Worm (Caenorhabditis elegans) whole organism, L3 larva: ENCODE measurements around the gene set-19.

Experiments used
- R02D3.7 ChIP-seq: fragments of 150-350 bp; optimal IDR thresholded peaks from 2 replicates; lab custom pipeline; 2014; ENCODE audit warnings: missing biosample characterization, missing genetic modification characterization
- aly-2 ChIP-seq: fragments of 150-350 bp; optimal IDR thresholded peaks from 2 replicates; lab custom pipeline; 2014; ENCODE audit warnings: missing biosample characterization, missing genetic modification characterization
- ceh-16 ChIP-seq: sonication (generic microtip); optimal IDR thresholded peaks from 2 replicates; lab custom pipeline; 2017; ENCODE audit warnings: missing biosample characterization, missing genetic modification characterization
- ceh-28 ChIP-seq: fragments of 150-350 bp; optimal IDR thresholded peaks from 2 replicates; lab custom pipeline; 2014; ENCODE audit warnings: missing biosample characterization, missing genetic modification reagents, missing genetic modification characterization
- ceh-9 ChIP-seq: sonication (generic microtip); optimal IDR thresholded peaks from 2 replicates; lab custom pipeline; 2018; ENCODE audit warnings: missing biosample characterization, missing genetic modification characterization
- egl-27 ChIP-seq: sonication (generic microtip); optimal IDR thresholded peaks from 4 replicates; lab custom pipeline; 2017; ENCODE audit warnings: missing biosample characterization, missing genetic modification reagents, missing genetic modification characterization
- egl-5 ChIP-seq: fragments of 150-350 bp; optimal IDR thresholded peaks from 2 replicates; lab custom pipeline; 2017; ENCODE audit warnings: missing biosample characterization, missing genetic modification reagents, missing genetic modification characterization, inconsistent platforms
- elt-1 ChIP-seq: fragments of 150-350 bp; optimal IDR thresholded peaks from 2 replicates; lab custom pipeline; 2014; ENCODE audit warnings: missing biosample characterization, missing genetic modification characterization
- elt-2 ChIP-seq: sonication (generic microtip); optimal IDR thresholded peaks from 2 replicates; lab custom pipeline; 2016; ENCODE audit warnings: missing genetic modification reagents, mild to moderate bottlenecking, missing genetic modification characterization, missing compliant biosample characterization
- eor-1 ChIP-seq, 2 experiments: fragments of 150-350 bp; optimal IDR thresholded peaks; 2 replicates each; lab custom pipeline; 2014 to 2018; ENCODE audit warnings: missing biosample characterization in 2 of 2, missing genetic modification characterization in 2 of 2
- fkh-10 ChIP-seq: sonication (generic microtip); optimal IDR thresholded peaks from 2 replicates; lab custom pipeline; 2017; ENCODE audit warnings: missing biosample characterization, missing genetic modification reagents, missing genetic modification characterization
- fkh-2 ChIP-seq: fragments of 150-350 bp; optimal IDR thresholded peaks from 2 replicates; lab custom pipeline; 2014; ENCODE audit warnings: missing biosample characterization, missing genetic modification reagents, missing genetic modification characterization
- fos-1 ChIP-seq: fragments of 150-350 bp; optimal IDR thresholded peaks from 2 replicates; lab custom pipeline; 2014; ENCODE audit warnings: missing biosample characterization, missing genetic modification characterization
- hmg-11 ChIP-seq: sonication (generic microtip); optimal IDR thresholded peaks from 2 replicates; lab custom pipeline; 2016; ENCODE audit warnings: missing genetic modification characterization, missing compliant biosample characterization
- jun-1 ChIP-seq: fragments of 150-350 bp; optimal IDR thresholded peaks from 2 replicates; lab custom pipeline; 2014; ENCODE audit warnings: missing biosample characterization, missing genetic modification reagents, missing genetic modification characterization
- lin-15B ChIP-seq: fragments of 150-350 bp; optimal IDR thresholded peaks from 2 replicates; lab custom pipeline; 2014; ENCODE audit warnings: missing biosample characterization, missing genetic modification characterization
- lin-39 ChIP-seq: fragments of 150-350 bp; optimal IDR thresholded peaks from 2 replicates; lab custom pipeline; 2018; ENCODE audit warnings: missing biosample characterization, missing genetic modification reagents, missing genetic modification characterization
- lsy-12 ChIP-seq: sonication (generic microtip); optimal IDR thresholded peaks from 2 replicates; lab custom pipeline; 2016; ENCODE audit warnings: mild to moderate bottlenecking, missing genetic modification characterization, missing compliant biosample characterization
- mdl-1 ChIP-seq: fragments of 150-350 bp; optimal IDR thresholded peaks from 2 replicates; lab custom pipeline; 2014; ENCODE audit warnings: missing biosample characterization, missing genetic modification characterization
- mml-1 ChIP-seq: fragments of 150-350 bp; sonication (generic microtip); optimal IDR thresholded peaks from 3 replicates; lab custom pipeline; 2014; ENCODE audit warnings: missing biosample characterization, missing genetic modification characterization
- nfya-1 ChIP-seq: sonication (generic microtip); optimal IDR thresholded peaks from 2 replicates; lab custom pipeline; 2017; ENCODE audit warnings: missing genetic modification characterization, mild to moderate bottlenecking, missing compliant biosample characterization, antibody characterized with exemption, moderate library complexity; ENCODE audit not compliant: insufficient read depth
- nhr-12 ChIP-seq: fragments of 150-350 bp; optimal IDR thresholded peaks from 2 replicates; lab custom pipeline; 2014; ENCODE audit warnings: missing biosample characterization, missing genetic modification characterization
- nhr-23 ChIP-seq: fragments of 150-350 bp; optimal IDR thresholded peaks from 2 replicates; lab custom pipeline; 2014; ENCODE audit warnings: missing biosample characterization, missing genetic modification reagents, missing genetic modification characterization
- nhr-25 ChIP-seq: sonication (generic microtip); optimal IDR thresholded peaks from 2 replicates; lab custom pipeline; 2017; ENCODE audit warnings: missing biosample characterization, missing genetic modification characterization
- nhr-28 ChIP-seq: fragments of 150-350 bp; optimal IDR thresholded peaks from 2 replicates; lab custom pipeline; 2014; ENCODE audit warnings: missing biosample characterization, missing genetic modification characterization
- nhr-43 ChIP-seq: sonication (generic microtip); optimal IDR thresholded peaks from 2 replicates; lab custom pipeline; 2016; ENCODE audit warnings: mild to moderate bottlenecking, missing genetic modification characterization, missing compliant biosample characterization; ENCODE audit not compliant: poor library complexity, severe bottlenecking
- nhr-67 ChIP-seq: fragments of 150-350 bp; optimal IDR thresholded peaks from 2 replicates; lab custom pipeline; 2014; ENCODE audit warnings: missing biosample characterization, missing genetic modification characterization
- nhr-77 ChIP-seq: fragments of 150-350 bp; optimal IDR thresholded peaks from 2 replicates; lab custom pipeline; 2014; ENCODE audit warnings: missing biosample characterization, missing genetic modification characterization
- pha-4 ChIP-seq: fragments of 150-350 bp; optimal IDR thresholded peaks from 2 replicates; lab custom pipeline; 2014; ENCODE audit warnings: missing biosample characterization, missing genetic modification reagents, missing genetic modification characterization
- pqm-1 ChIP-seq: fragments of 150-350 bp; optimal IDR thresholded peaks from 2 replicates; lab custom pipeline; 2017; ENCODE audit warnings: missing biosample characterization, missing genetic modification characterization, inconsistent platforms
- skn-1 ChIP-seq: fragments of 150-350 bp; optimal IDR thresholded peaks from 2 replicates; lab custom pipeline; 2014; ENCODE audit warnings: missing biosample characterization, missing genetic modification characterization
- snpc-4 ChIP-seq: fragments of 150-350 bp; optimal IDR thresholded peaks from 2 replicates; lab custom pipeline; 2014; ENCODE audit warnings: missing biosample characterization, missing genetic modification characterization
- tbx-2 ChIP-seq: sonication (generic microtip); optimal IDR thresholded peaks from 2 replicates; lab custom pipeline; 2016; ENCODE audit warnings: mild to moderate bottlenecking, missing genetic modification characterization, missing compliant biosample characterization
- zag-1 ChIP-seq: fragments of 150-350 bp; optimal IDR thresholded peaks from 2 replicates; lab custom pipeline; 2014; ENCODE audit warnings: missing biosample characterization, missing genetic modification characterization

The set-19 gene

ce11 chrX:5672615-5673014 lies 7.4 kb downstream of the set-19 start:
- TF ChIP-seq nfya-1 (tag; lab: Kevin White, UChicago) (no peak), snpc-4 (tag; lab: Kevin White, UChicago) (no peak), ceh-28 (tag; lab: Kevin White, UChicago) (no peak), pha-4 (tag; lab: Kevin White, UChicago) (no peak), nhr-12 (tag; lab: Kevin White, UChicago) (no peak), ceh-16 (tag; lab: Kevin White, UChicago) (no peak), pqm-1 (tag; lab: Kevin White, UChicago) (no peak), egl-5 (tag; lab: Kevin White, UChicago) (no peak), lsy-12 (tag; lab: Kevin White, UChicago) (no peak), R02D3.7 (tag; lab: Kevin White, UChicago) (no peak), fos-1 (tag; lab: Kevin White, UChicago) (no peak), hmg-11 (tag; lab: Kevin White, UChicago) (no peak)

- TF ChIP-seq nfya-1 (tag; lab: Kevin White, UChicago) (no peak), aly-2 (tag; lab: Kevin White, UChicago) (no peak), elt-2 (peak; percentile 56), nhr-43 (tag; lab: Kevin White, UChicago) (no peak), pqm-1 (tag; lab: Kevin White, UChicago) (peak; percentile 37)
Measured at ce11 chrX:5670829-5671228, 9.2 kb downstream of the set-19 start.

- TF ChIP-seq nhr-77, result no peak
- TF ChIP-seq zag-1, result no peak
- TF ChIP-seq lin-39 (tag; lab: Kevin White, UChicago), result no peak
- TF ChIP-seq nhr-23 (tag; lab: Kevin White, UChicago), result no peak
- no peak for TF ChIP-seq snpc-4 (tag; lab: Kevin White, UChicago)
- peak; percentile 45 for TF ChIP-seq pqm-1 (tag; lab: Kevin White, UChicago)
- TF ChIP-seq mml-1 (tag; lab: Kevin White, UChicago), result no peak
- TF ChIP-seq fos-1 (tag; lab: Kevin White, UChicago), result no peak
- no peak for TF ChIP-seq nhr-25
- no peak for TF ChIP-seq fkh-10
- TF ChIP-seq mdl-1 (tag; lab: Kevin White, UChicago), result no peak
- TF ChIP-seq skn-1, result no peak
- TF ChIP-seq fkh-2 (tag; lab: Kevin White, UChicago), result no peak
- TF ChIP-seq nhr-43 (tag; lab: Kevin White, UChicago), result no peak
- TF ChIP-seq nhr-12 (tag; lab: Kevin White, UChicago), result no peak
- TF ChIP-seq ceh-9, result no peak
- TF ChIP-seq nhr-28 (tag; lab: Kevin White, UChicago), result no peak
- TF ChIP-seq jun-1, result peak; percentile 17
- TF ChIP-seq elt-2, result peak; percentile 82
- no peak for TF ChIP-seq eor-1 (tag; optimal IDR thresholded peaks at IDR 0.05; lab: Kevin White, UChicago)
- TF ChIP-seq aly-2 (tag; lab: Kevin White, UChicago), result no peak
- peak; percentile 41 for TF ChIP-seq pha-4 (tag; lab: Kevin White, UChicago)
- TF ChIP-seq nfya-1 (tag; lab: Kevin White, UChicago), result no peak
- TF ChIP-seq elt-1 (tag; lab: Kevin White, UChicago), result no peak
- TF ChIP-seq, all 47 proteins: peak for 4
Measured at ce11 chrX:5669733-5670132, 10.3 kb downstream of the set-19 start.

- TF ChIP-seq lin-15B (tag; lab: Kevin White, UChicago) (no peak), nhr-43 (tag; lab: Kevin White, UChicago) (no peak), egl-27 (tag; lab: Kevin White, UChicago) (no peak), snpc-4 (tag; lab: Kevin White, UChicago) (no peak), ceh-28 (tag; lab: Kevin White, UChicago) (no peak), nhr-67 (tag; lab: Kevin White, UChicago) (no peak)
Measured at ce11 chrX:5663537-5663936, 16.5 kb downstream of the set-19 start, which contains the start of gene egl-13. Gene egl-13, plus strand, starts transcription at chrX:5663837.

- TF ChIP-seq nhr-25 (peak; percentile 70), tbx-2 (tag; lab: Kevin White, UChicago) (no peak)
- TF ChIP-seq, all 47 proteins: peak for 1
Measured at ce11 chrX:5661179-5661578, 18.8 kb downstream of the set-19 start.
